Fruit fly (Drosophila melanogaster) whole organism, embryonic: ENCODE results near the gene Dic61B.

Source experiments
- Atf3 ChIP-seq: fragments of 200-800 bp; sonication (Bioruptor generic); optimal IDR thresholded peaks from 3 replicates; lab custom pipeline; 2016; ENCODE audit warnings: missing biosample characterization, missing genetic modification characterization
- Bdp1 ChIP-seq: fragments of 200-800 bp; sonication (Bioruptor generic); optimal IDR thresholded peaks from 3 replicates; lab custom pipeline; 2016; ENCODE audit warnings: missing biosample characterization, missing genetic modification characterization
- C15 ChIP-seq: fragments of 200-800 bp; sonication (Bioruptor generic); IDR thresholded peaks from 3 replicates; pipeline ENCODE4 v1.3.6; 2022; ENCODE audit warnings: missing biosample characterization, missing genetic modification characterization
- CG10274 ChIP-seq: fragments of 200-800 bp; sonication (Bioruptor generic); optimal IDR thresholded peaks from 3 replicates; lab custom pipeline; 2017; ENCODE audit warnings: missing biosample characterization, mild to moderate bottlenecking, missing genetic modification characterization
- CG10431 ChIP-seq: fragments of 200-800 bp; sonication (Bioruptor generic); optimal IDR thresholded peaks from 3 replicates; lab custom pipeline; 2018; ENCODE audit warnings: missing biosample characterization, mild to moderate bottlenecking, missing genetic modification characterization
- CG10462 ChIP-seq: fragments of 200-800 bp; sonication (Bioruptor generic); optimal IDR thresholded peaks from 2 replicates; lab custom pipeline; 2016; ENCODE audit warnings: missing biosample characterization, missing genetic modification characterization
- CG10979 ChIP-seq: fragments of 200-800 bp; sonication (Bioruptor generic); optimal IDR thresholded peaks from 2 replicates; lab custom pipeline; 2018; ENCODE audit warnings: missing biosample characterization, mild to moderate bottlenecking, missing genetic modification characterization, moderate library complexity
- CG12744 ChIP-seq: fragments of 200-800 bp; sonication (Bioruptor generic); optimal IDR thresholded peaks from 2 replicates; lab custom pipeline; 2016; ENCODE audit warnings: missing biosample characterization, missing genetic modification characterization
- CG13894 ChIP-seq: fragments of 200-800 bp; sonication (Bioruptor generic); optimal IDR thresholded peaks from 3 replicates; lab custom pipeline; 2018; ENCODE audit warnings: missing biosample characterization, mild to moderate bottlenecking, missing genetic modification characterization, moderate library complexity
- CG14710 ChIP-seq: fragments of 200-800 bp; sonication (Bioruptor generic); optimal IDR thresholded peaks from 3 replicates; lab custom pipeline; 2019; ENCODE audit warnings: missing biosample characterization, mild to moderate bottlenecking, missing genetic modification characterization, moderate library complexity
- CG1647 ChIP-seq: fragments of 200-800 bp; sonication (Bioruptor generic); optimal IDR thresholded peaks from 3 replicates; lab custom pipeline; 2016; ENCODE audit warnings: missing biosample characterization, missing genetic modification characterization
- CG16813 ChIP-seq: fragments of 200-800 bp; sonication (Bioruptor generic); IDR thresholded peaks from 3 replicates; pipeline ENCODE4 v1.3.6; 2022; ENCODE audit warnings: missing biosample characterization, missing genetic modification characterization; ENCODE audit not compliant: partially characterized antibody
- CG16815 ChIP-seq: fragments of 200-800 bp; sonication (Bioruptor generic); optimal IDR thresholded peaks from 3 replicates; lab custom pipeline; 2017; ENCODE audit warnings: missing biosample characterization, mild to moderate bottlenecking, missing genetic modification characterization
- CG1792 ChIP-seq: fragments of 200-800 bp; sonication (Bioruptor generic); optimal IDR thresholded peaks from 2 replicates; lab custom pipeline; 2016; ENCODE audit warnings: missing biosample characterization, missing genetic modification characterization
- CG18011 ChIP-seq: fragments of 200-800 bp; sonication (Bioruptor generic); optimal IDR thresholded peaks from 2 replicates; lab custom pipeline; 2017; ENCODE audit warnings: missing biosample characterization, missing genetic modification characterization, mild to moderate bottlenecking, moderate library complexity, missing genotype
- CG18476 ChIP-seq: fragments of 200-800 bp; sonication (Bioruptor generic); optimal IDR thresholded peaks from 2 replicates; lab custom pipeline; 2016; ENCODE audit warnings: missing biosample characterization, mild to moderate bottlenecking, missing genetic modification characterization
- CG2116 ChIP-seq: fragments of 200-800 bp; sonication (Bioruptor generic); optimal IDR thresholded peaks from 3 replicates; lab custom pipeline; 2018; ENCODE audit warnings: missing biosample characterization, mild to moderate bottlenecking, missing genetic modification characterization
- CG2120 ChIP-seq: fragments of 200-800 bp; sonication (Bioruptor generic); optimal IDR thresholded peaks from 3 replicates; lab custom pipeline; 2016; ENCODE audit warnings: missing biosample characterization, missing genetic modification characterization
- CG2712 ChIP-seq: fragments of 200-800 bp; optimal IDR thresholded peaks from 3 replicates; lab custom pipeline; 2019; ENCODE audit warnings: missing biosample characterization, mild to moderate bottlenecking, missing genetic modification characterization, moderate library complexity
- CG3995 ChIP-seq: fragments of 200-800 bp; sonication (Bioruptor generic); optimal IDR thresholded peaks from 3 replicates; lab custom pipeline; 2016; ENCODE audit warnings: missing biosample characterization, missing genetic modification characterization
- CG6175 ChIP-seq: fragments of 200-800 bp; sonication (Bioruptor generic); IDR thresholded peaks from 3 replicates; pipeline ENCODE4 v1.3.6; 2022; ENCODE audit warnings: missing biosample characterization, missing genetic modification characterization
- CG7271 ChIP-seq: fragments of 200-800 bp; sonication (Bioruptor generic); optimal IDR thresholded peaks from 2 replicates; lab custom pipeline; 2018; ENCODE audit warnings: missing biosample characterization, mild to moderate bottlenecking, missing genetic modification characterization, moderate library complexity
- CG7745 ChIP-seq: fragments of 200-800 bp; sonication (Bioruptor generic); optimal IDR thresholded peaks from 2 replicates; lab custom pipeline; 2018; ENCODE audit warnings: missing biosample characterization, mild to moderate bottlenecking, missing genetic modification characterization, moderate library complexity
- CG9797 ChIP-seq: fragments of 200-800 bp; sonication (Bioruptor generic); optimal IDR thresholded peaks from 3 replicates; lab custom pipeline; 2018; ENCODE audit warnings: missing biosample characterization, mild to moderate bottlenecking, missing genetic modification characterization
- Ets65A ChIP-seq: fragments of 200-800 bp; sonication (Bioruptor generic); peaks from one replicate; lab custom pipeline; 2016; ENCODE audit warnings: missing biosample characterization, missing genetic modification characterization
- Fer2 ChIP-seq: fragments of 200-800 bp; sonication (Bioruptor generic); optimal IDR thresholded peaks from 2 replicates; lab custom pipeline; 2018; ENCODE audit warnings: missing biosample characterization, mild to moderate bottlenecking, missing genetic modification characterization, moderate library complexity
- HmgD ChIP-seq: fragments of 200-800 bp; sonication (Bioruptor generic); optimal IDR thresholded peaks from 3 replicates; lab custom pipeline; 2016; ENCODE audit warnings: missing biosample characterization, missing genetic modification characterization
- Kr ChIP-seq: fragments of 200-800 bp; sonication (Bioruptor generic); optimal IDR thresholded peaks from 2 replicates; lab custom pipeline; 2017; ENCODE audit warnings: missing biosample characterization, mild to moderate bottlenecking, missing genetic modification characterization
- MBD-R2 ChIP-seq: fragments of 200-800 bp; sonication (Bioruptor generic); IDR thresholded peaks from 2 replicates; pipeline ENCODE4 v1.3.6; 2022; ENCODE audit warnings: missing biosample characterization, missing genetic modification characterization
- Med ChIP-seq: fragments of 200-800 bp; sonication (Bioruptor generic); peaks from one replicate; lab custom pipeline; 2016; ENCODE audit warnings: missing biosample characterization, missing genetic modification characterization, mild to moderate bottlenecking, inconsistent platforms, moderate library complexity
- ab ChIP-seq: fragments of 200-800 bp; sonication (Bioruptor generic); optimal IDR thresholded peaks from 2 replicates; lab custom pipeline; 2016; ENCODE audit warnings: missing biosample characterization, missing genetic modification characterization
- ac ChIP-seq: fragments of 200-800 bp; sonication (Bioruptor generic); optimal IDR thresholded peaks from 3 replicates; lab custom pipeline; 2017; ENCODE audit warnings: missing biosample characterization, mild to moderate bottlenecking, missing genetic modification characterization
- bab2 ChIP-seq: fragments of 200-800 bp; sonication (Bioruptor generic); optimal IDR thresholded peaks from 2 replicates; lab custom pipeline; 2016; ENCODE audit warnings: missing biosample characterization, missing genetic modification characterization
- bigmax ChIP-seq: fragments of 200-800 bp; sonication (Bioruptor generic); optimal IDR thresholded peaks from 2 replicates; lab custom pipeline; 2018; ENCODE audit warnings: missing biosample characterization, mild to moderate bottlenecking, missing genetic modification characterization
- bowl ChIP-seq: fragments of 200-800 bp; sonication (Bioruptor generic); IDR thresholded peaks from 2 replicates; pipeline ENCODE4 v1.3.6; 2022; ENCODE audit warnings: missing biosample characterization, missing genetic modification characterization
- cg ChIP-seq: fragments of 200-800 bp; sonication (Bioruptor generic); optimal IDR thresholded peaks from 3 replicates; lab custom pipeline; 2019; ENCODE audit warnings: missing biosample characterization, mild to moderate bottlenecking, missing genetic modification characterization, moderate library complexity
- chif ChIP-seq, 2 experiments: fragments of 200-800 bp; sonication (Bioruptor generic); optimal IDR thresholded peaks; 3 replicates each; lab custom pipeline; 2016; ENCODE audit warnings: missing biosample characterization in 2 of 2, missing genetic modification characterization in 2 of 2
- crp ChIP-seq, 2 experiments: fragments of 200-800 bp; sonication (Bioruptor generic); optimal IDR thresholded peaks; 2 replicates in 1 of 2; 3 replicates in 1 of 2; lab custom pipeline; 2017; ENCODE audit warnings: missing biosample characterization in 2 of 2, missing genetic modification characterization in 2 of 2, mild to moderate bottlenecking in 1 of 2, moderate library complexity in 1 of 2
- disco-r ChIP-seq: fragments of 200-800 bp; sonication (Bioruptor generic); optimal IDR thresholded peaks from 2 replicates; lab custom pipeline; 2016; ENCODE audit warnings: missing biosample characterization, missing genetic modification characterization
- dm ChIP-seq: fragments of 200-800 bp; sonication (Bioruptor generic); optimal IDR thresholded peaks from 3 replicates; lab custom pipeline; 2016; ENCODE audit warnings: missing biosample characterization, missing genetic modification characterization
- en ChIP-seq: fragments of 200-800 bp; sonication (Bioruptor generic); optimal IDR thresholded peaks from 2 replicates; lab custom pipeline; 2016; ENCODE audit warnings: missing biosample characterization, missing genetic modification characterization
- fd96Cb ChIP-seq: fragments of 200-800 bp; sonication (Bioruptor generic); optimal IDR thresholded peaks from 2 replicates; lab custom pipeline; 2018; ENCODE audit warnings: missing biosample characterization, mild to moderate bottlenecking, missing genetic modification characterization, moderate library complexity
- hbn ChIP-seq: fragments of 200-800 bp; sonication (Bioruptor generic); IDR thresholded peaks from 2 replicates; pipeline ENCODE4 v1.3.6; 2022; ENCODE audit warnings: missing biosample characterization, missing genetic modification characterization; ENCODE audit not compliant: partially characterized antibody
- lilli ChIP-seq: fragments of 200-800 bp; sonication (Bioruptor generic); optimal IDR thresholded peaks from 3 replicates; lab custom pipeline; 2016; ENCODE audit warnings: missing biosample characterization, missing genetic modification characterization
- odd ChIP-seq: fragments of 200-800 bp; sonication (Bioruptor generic); optimal IDR thresholded peaks from 2 replicates; lab custom pipeline; 2017; ENCODE audit warnings: missing biosample characterization, mild to moderate bottlenecking, missing genetic modification characterization
- otp ChIP-seq: fragments of 200-800 bp; sonication (Bioruptor generic); IDR thresholded peaks from 3 replicates; pipeline ENCODE4, ENCODE4 v1.3.6; 2022; ENCODE audit warnings: missing biosample characterization, missing genetic modification characterization
- repo ChIP-seq: fragments of 200-800 bp; sonication (Bioruptor generic); optimal IDR thresholded peaks from 2 replicates; lab custom pipeline; 2016; ENCODE audit warnings: missing biosample characterization, missing genetic modification characterization
- ro ChIP-seq: fragments of 200-800 bp; sonication (Bioruptor generic); IDR thresholded peaks from 2 replicates; pipeline ENCODE4 v1.3.6; 2022; ENCODE audit warnings: missing biosample characterization, missing genetic modification characterization
- tin ChIP-seq: fragments of 200-800 bp; sonication (Bioruptor generic); optimal IDR thresholded peaks from 3 replicates; lab custom pipeline; 2016; ENCODE audit warnings: missing biosample characterization, missing genetic modification characterization
- ttk ChIP-seq: fragments of 200-800 bp; sonication (Bioruptor generic); IDR thresholded peaks from 2 replicates; pipeline ENCODE4 v2.1.2; 2022; ENCODE audit warnings: missing biosample characterization, missing genetic modification characterization

Gene Dic61B

dm6 chr3L:199754-200596, 47.6 kb upstream of the Dic61B start, which contains the start of the genes rno and mri (continued):
- TF ChIP-seq CG10462 (GFP tag; lab: Kevin White, UChicago) (peak; percentile 50), CG18476 (GFP tag; lab: Kevin White, UChicago) (no peak), CG2120 (GFP tag; lab: Kevin White, UChicago) (peak; percentile 67), chif (GFP tag; optimal IDR thresholded peaks at IDR 0.05; lab: Kevin White, UChicago) (no peak), CG13894 (tag; lab: Kevin White, UChicago) (peak; percentile 77), bab2 (GFP tag; lab: Kevin White, UChicago) (peak; percentile 51), Atf3 (GFP tag; lab: Kevin White, UChicago) (peak; percentile 33), C15 (no peak), ab (GFP tag; lab: Kevin White, UChicago) (no peak), CG10979 (tag; lab: Kevin White, UChicago) (peak; percentile 67), odd (GFP tag; lab: Kevin White, UChicago) (peak; percentile 21), CG16815 (GFP tag; lab: Kevin White, UChicago) (peak; percentile 59), ro (GFP tag; lab: Robert Waterston, UW) (no peak), repo (GFP tag; lab: Kevin White, UChicago) (no peak), CG6175 (GFP tag; lab: Robert Waterston, UW) (no peak), CG1792 (GFP tag; lab: Kevin White, UChicago) (no peak), ac (GFP tag; lab: Kevin White, UChicago) (no peak), Ets65A (GFP tag; lab: Kevin White, UChicago) (peak; percentile 87), dm (GFP tag; lab: Kevin White, UChicago) (no peak), Fer2 (tag; lab: Kevin White, UChicago) (peak; percentile 50), bowl (GFP tag; lab: Robert Waterston, UW) (no peak), CG1647 (no peak), CG9797 (GFP tag; lab: Kevin White, UChicago) (no peak), CG7745 (no peak), Kr (GFP tag; lab: Kevin White, UChicago) (no peak), CG16813 (peak; percentile 95), CG12744 (GFP tag; lab: Kevin White, UChicago) (no peak), tin (peak; percentile 58), en (GFP tag; lab: Kevin White, UChicago) (no peak), CG3995 (GFP tag; lab: Kevin White, UChicago) (peak; percentile 83), bigmax (GFP tag; lab: Kevin White, UChicago) (no peak), fd96Cb (peak; percentile 79), crp (GFP tag; optimal IDR thresholded peaks at IDR 0.05; lab: Kevin White, UChicago) (peak in 1 of 2 experiments; percentile 11), HmgD (no peak), lilli (peak; percentile 31), CG7271 (no peak), otp (GFP tag; lab: Robert Waterston, UW) (0 out of 3 replicates have a peak, but pooled peaks have one; percentile 32), CG2712 (peak; percentile 86), cg (no peak), CG14710 (tag; lab: Kevin White, UChicago) (peak; percentile 93), CG18011 (GFP tag; lab: Kevin White, UChicago) (no peak), Bdp1 (GFP tag; lab: Kevin White, UChicago) (no peak), hbn (GFP tag; lab: Robert Waterston, UW) (peak; percentile 91), Med (peak; percentile 77), ttk (peak; percentile 72), MBD-R2 (peak; percentile 26), CG10431 (no peak), CG10274 (GFP tag; lab: Kevin White, UChicago) (no peak), CG2116 (GFP tag; lab: Kevin White, UChicago) (peak; percentile 99), disco-r (no peak)
